Worm (Caenorhabditis elegans) whole organism, L1 larva: ENCODE results near the gene osgn-1.
A peak's percentile ranks its signal among the peaks of the same experiment; 100 is the strongest.

ENCODE experiments used
- C16A3.4 ChIP-seq: fragments of 150-350 bp; optimal IDR thresholded peaks from 2 replicates; lab custom pipeline; 2014; ENCODE audit warnings: missing biosample characterization, missing genetic modification characterization
- aha-1 ChIP-seq: fragments of 150-350 bp; optimal IDR thresholded peaks from 2 replicates; lab custom pipeline; 2014; ENCODE audit warnings: missing biosample characterization, missing genetic modification characterization
- alr-1 ChIP-seq: fragments of 200-800 bp; sonication (Bioruptor generic); optimal IDR thresholded peaks from 2 replicates; lab custom pipeline; 2018; ENCODE audit warnings: borderline replicate concordance, mild to moderate bottlenecking, missing genetic modification characterization, missing compliant biosample characterization
- aly-2 ChIP-seq: fragments of 150-350 bp; optimal IDR thresholded peaks from 2 replicates; lab custom pipeline; 2014; ENCODE audit warnings: missing biosample characterization, missing genetic modification characterization
- ama-1 ChIP-seq: fragments of 150-350 bp; optimal IDR thresholded peaks from 2 replicates; lab custom pipeline; 2014
- blmp-1 ChIP-seq: fragments of 150-350 bp; optimal IDR thresholded peaks from 2 replicates; lab custom pipeline; 2014; ENCODE audit warnings: missing biosample characterization, missing genetic modification characterization
- ceh-63 ChIP-seq: fragments of 200-800 bp; sonication (Bioruptor generic); optimal IDR thresholded peaks from 2 replicates; lab custom pipeline; 2018; ENCODE audit warnings: mild to moderate bottlenecking, missing genetic modification characterization, missing compliant biosample characterization
- ceh-82 ChIP-seq, 3 experiments: fragments of 150-350 bp in 1 of 3; sonication (generic microtip) in 2 of 3; optimal IDR thresholded peaks; 2 replicates each; lab custom pipeline; 2014 to 2017; ENCODE audit warnings: missing biosample characterization in 3 of 3, missing genetic modification characterization in 3 of 3
- ceh-88 ChIP-seq: fragments of 200-800 bp; sonication (Bioruptor generic); IDR thresholded peaks from 2 replicates; pipeline ENCODE4 v1.3.6; 2022; ENCODE audit warnings: missing genetic modification characterization, missing compliant biosample characterization
- dsc-1 ChIP-seq: sonication (generic microtip); optimal IDR thresholded peaks from 2 replicates; lab custom pipeline; 2016; ENCODE audit warnings: mild to moderate bottlenecking, missing genetic modification characterization, missing compliant biosample characterization
- efl-3 ChIP-seq: fragments of 200-800 bp; sonication (Bioruptor generic); optimal IDR thresholded peaks from 2 replicates; lab custom pipeline; 2018; ENCODE audit warnings: mild to moderate bottlenecking, missing genetic modification characterization, missing compliant biosample characterization
- egl-13 ChIP-seq: sonication (generic microtip); optimal IDR thresholded peaks from 2 replicates; lab custom pipeline; 2016; ENCODE audit warnings: missing genotype, missing genetic modification reagents, missing genetic modification characterization, missing compliant biosample characterization
- egl-27 ChIP-seq, 2 experiments: fragments of 150-350 bp in 1 of 2; sonication (generic microtip); optimal IDR thresholded peaks; 3 replicates each; lab custom pipeline; 2017 to 2018; ENCODE audit warnings: missing biosample characterization in 2 of 2, missing genetic modification characterization in 2 of 2, missing genetic modification reagents in 2 of 2
- elt-3 ChIP-seq, 6 experiments: fragments of 150-350 bp in 1 of 6; sonication (generic microtip); optimal IDR thresholded peaks; 2 replicates each; lab custom pipeline; 2017 to 2018; ENCODE audit warnings: missing biosample characterization in 6 of 6, missing genetic modification characterization in 6 of 6, inconsistent platforms in 1 of 6
- ets-5 ChIP-seq: fragments of 200-800 bp; sonication (Bioruptor generic); IDR thresholded peaks from 2 replicates; pipeline ENCODE4 v1.3.6; 2022; ENCODE audit warnings: missing genetic modification characterization, missing compliant biosample characterization
- fkh-8 ChIP-seq: sonication (generic microtip); optimal IDR thresholded peaks from 2 replicates; lab custom pipeline; 2016; ENCODE audit warnings: mild to moderate bottlenecking, missing genetic modification characterization, missing compliant biosample characterization
- fos-1 ChIP-seq: fragments of 150-350 bp; optimal IDR thresholded peaks from 2 replicates; lab custom pipeline; 2014; ENCODE audit warnings: missing biosample characterization, missing genetic modification characterization
- grh-1 ChIP-seq: fragments of 200-800 bp; sonication (Bioruptor generic); IDR thresholded peaks from 2 replicates; pipeline ENCODE4 v1.3.6; 2022; ENCODE audit warnings: missing genetic modification reagents, missing genetic modification characterization, missing compliant biosample characterization
- hlh-17 ChIP-seq: fragments of 200-800 bp; sonication (Bioruptor generic); optimal IDR thresholded peaks from 2 replicates; lab custom pipeline; 2018; ENCODE audit warnings: missing genetic modification characterization, mild to moderate bottlenecking, missing compliant biosample characterization, moderate library complexity, borderline replicate concordance
- irx-1 ChIP-seq: sonication (generic microtip); optimal IDR thresholded peaks from 2 replicates; lab custom pipeline; 2016; ENCODE audit warnings: missing genetic modification characterization, missing compliant biosample characterization
- isw-1 ChIP-seq: fragments of 200-800 bp; sonication (Bioruptor generic); IDR thresholded peaks from 2 replicates; pipeline ENCODE4 v1.3.6; 2022; ENCODE audit warnings: missing genetic modification characterization, missing compliant biosample characterization
- lin-15B ChIP-seq: fragments of 150-350 bp; sonication (generic microtip); optimal IDR thresholded peaks from 3 replicates; lab custom pipeline; 2014; ENCODE audit warnings: missing biosample characterization, missing genetic modification characterization
- lir-3 ChIP-seq: sonication (generic microtip); optimal IDR thresholded peaks from 2 replicates; lab custom pipeline; 2016; ENCODE audit warnings: mild to moderate bottlenecking, missing genetic modification characterization, moderate library complexity, missing compliant biosample characterization; ENCODE audit not compliant: poor library complexity
- lsy-2 ChIP-seq, 2 experiments: fragments of 150-350 bp; optimal IDR thresholded peaks; 2 replicates each; lab custom pipeline; 2014; ENCODE audit warnings: missing biosample characterization in 2 of 2, missing genetic modification characterization in 2 of 2
- mab-9 ChIP-seq: fragments of 200-800 bp; sonication (Bioruptor generic); IDR thresholded peaks from 2 replicates; pipeline ENCODE4 v1.3.6; 2022; ENCODE audit warnings: missing genetic modification reagents, missing genetic modification characterization, missing compliant biosample characterization
- mdl-1 ChIP-seq, 2 experiments: fragments of 150-350 bp; optimal IDR thresholded peaks; 2 replicates each; lab custom pipeline; 2014 to 2017; ENCODE audit warnings: missing biosample characterization in 2 of 2, missing genetic modification characterization in 2 of 2, inconsistent platforms in 1 of 2
- mep-1 ChIP-seq: fragments of 150-350 bp; optimal IDR thresholded peaks from 2 replicates; lab custom pipeline; 2014; ENCODE audit warnings: missing biosample characterization, missing genetic modification characterization
- nhr-11 ChIP-seq: fragments of 150-350 bp; optimal IDR thresholded peaks from 2 replicates; lab custom pipeline; 2014; ENCODE audit warnings: missing biosample characterization, missing genetic modification characterization
- nhr-20 ChIP-seq: sonication (generic microtip); optimal IDR thresholded peaks from 2 replicates; lab custom pipeline; 2016; ENCODE audit warnings: mild to moderate bottlenecking, missing genetic modification characterization, missing compliant biosample characterization
- nhr-28 ChIP-seq: fragments of 150-350 bp; optimal IDR thresholded peaks from 2 replicates; lab custom pipeline; 2014; ENCODE audit warnings: missing biosample characterization, missing genetic modification characterization
- nhr-47 ChIP-seq: sonication (generic microtip); optimal IDR thresholded peaks from 2 replicates; lab custom pipeline; 2016; ENCODE audit warnings: mild to moderate bottlenecking, missing genetic modification characterization, moderate library complexity, missing compliant biosample characterization
- nhr-71 ChIP-seq: sonication (generic microtip); optimal IDR thresholded peaks from 2 replicates; lab custom pipeline; 2016; ENCODE audit warnings: mild to moderate bottlenecking, missing genetic modification characterization, moderate library complexity, missing compliant biosample characterization
- nhr-76 ChIP-seq: sonication (generic microtip); optimal IDR thresholded peaks from 2 replicates; lab custom pipeline; 2017; ENCODE audit warnings: missing biosample characterization, missing genetic modification characterization
- nhr-77 ChIP-seq: fragments of 150-350 bp; optimal IDR thresholded peaks from 2 replicates; lab custom pipeline; 2014; ENCODE audit warnings: missing biosample characterization, missing genetic modification characterization
- nhr-84 ChIP-seq: sonication (generic microtip); optimal IDR thresholded peaks from 2 replicates; lab custom pipeline; 2017; ENCODE audit warnings: missing biosample characterization, missing genetic modification characterization
- nhr-85 ChIP-seq: sonication (generic microtip); peaks from one replicate; lab custom pipeline; 2016; ENCODE audit warnings: missing genetic modification characterization, inconsistent platforms, missing compliant biosample characterization
- nhr-90 ChIP-seq: sonication (generic microtip); optimal IDR thresholded peaks from 2 replicates; lab custom pipeline; 2016; ENCODE audit warnings: mild to moderate bottlenecking, missing genetic modification characterization, missing compliant biosample characterization; ENCODE audit not compliant: poor library complexity
- rnt-1 ChIP-seq: sonication (generic microtip); optimal IDR thresholded peaks from 2 replicates; lab custom pipeline; 2016; ENCODE audit warnings: mild to moderate bottlenecking, missing genetic modification characterization, moderate library complexity, missing compliant biosample characterization
- skn-1 ChIP-seq: fragments of 150-350 bp; optimal IDR thresholded peaks from 2 replicates; lab custom pipeline; 2014; ENCODE audit warnings: missing biosample characterization, missing genetic modification characterization
- sptf-1 ChIP-seq: fragments of 150-350 bp; optimal IDR thresholded peaks from 2 replicates; lab custom pipeline; 2014; ENCODE audit warnings: missing biosample characterization, missing genetic modification characterization
- sup-37 ChIP-seq: fragments of 200-800 bp; sonication (Bioruptor generic); optimal IDR thresholded peaks from 2 replicates; lab custom pipeline; 2018; ENCODE audit warnings: mild to moderate bottlenecking, missing genetic modification characterization, missing compliant biosample characterization
- swsn-7 ChIP-seq: sonication (generic microtip); optimal IDR thresholded peaks from 2 replicates; lab custom pipeline; 2016; ENCODE audit warnings: missing genetic modification characterization, missing compliant biosample characterization
- tbx-2 ChIP-seq: sonication (generic microtip); optimal IDR thresholded peaks from 2 replicates; lab custom pipeline; 2016; ENCODE audit warnings: missing genetic modification characterization, missing compliant biosample characterization
- unc-130 ChIP-seq: fragments of 150-350 bp; optimal IDR thresholded peaks from 2 replicates; lab custom pipeline; 2017; ENCODE audit warnings: missing biosample characterization, missing genetic modification characterization, inconsistent platforms
- unc-30 ChIP-seq: sonication (generic microtip); optimal IDR thresholded peaks from 2 replicates; lab custom pipeline; 2017; ENCODE audit warnings: missing biosample characterization, missing genetic modification characterization
- unc-62 ChIP-seq: fragments of 150-350 bp; optimal IDR thresholded peaks from 2 replicates; lab custom pipeline; 2014; ENCODE audit warnings: missing biosample characterization, missing genetic modification reagents, missing genetic modification characterization
- unc-86 ChIP-seq: sonication (generic microtip); optimal IDR thresholded peaks from 2 replicates; lab custom pipeline; 2016; ENCODE audit warnings: missing genetic modification characterization, missing compliant biosample characterization
- unc-98 ChIP-seq: fragments of 200-800 bp; sonication (Bioruptor generic); IDR thresholded peaks from 2 replicates; pipeline ENCODE4 v1.3.6; 2022; ENCODE audit warnings: missing genetic modification characterization, missing compliant biosample characterization
- xbp-1 ChIP-seq: sonication (generic microtip); optimal IDR thresholded peaks from 2 replicates; lab custom pipeline; 2016; ENCODE audit warnings: missing genetic modification characterization, missing compliant biosample characterization
- zip-4 ChIP-seq: fragments of 200-800 bp; sonication (Bioruptor generic); optimal IDR thresholded peaks from 2 replicates; lab custom pipeline; 2018; ENCODE audit warnings: mild to moderate bottlenecking, missing genetic modification characterization, moderate library complexity, missing compliant biosample characterization
- ztf-11 ChIP-seq, 2 experiments: sonication (generic microtip); optimal IDR thresholded peaks; 2 replicates each; lab custom pipeline; 2016 to 2017; ENCODE audit warnings: missing genetic modification characterization in 2 of 2, missing biosample characterization in 1 of 2, missing compliant biosample characterization in 1 of 2
- ztf-4 ChIP-seq: fragments of 150-350 bp; optimal IDR thresholded peaks from 2 replicates; lab custom pipeline; 2014; ENCODE audit warnings: missing biosample characterization, missing genetic modification characterization

Gene osgn-1

DNA sequence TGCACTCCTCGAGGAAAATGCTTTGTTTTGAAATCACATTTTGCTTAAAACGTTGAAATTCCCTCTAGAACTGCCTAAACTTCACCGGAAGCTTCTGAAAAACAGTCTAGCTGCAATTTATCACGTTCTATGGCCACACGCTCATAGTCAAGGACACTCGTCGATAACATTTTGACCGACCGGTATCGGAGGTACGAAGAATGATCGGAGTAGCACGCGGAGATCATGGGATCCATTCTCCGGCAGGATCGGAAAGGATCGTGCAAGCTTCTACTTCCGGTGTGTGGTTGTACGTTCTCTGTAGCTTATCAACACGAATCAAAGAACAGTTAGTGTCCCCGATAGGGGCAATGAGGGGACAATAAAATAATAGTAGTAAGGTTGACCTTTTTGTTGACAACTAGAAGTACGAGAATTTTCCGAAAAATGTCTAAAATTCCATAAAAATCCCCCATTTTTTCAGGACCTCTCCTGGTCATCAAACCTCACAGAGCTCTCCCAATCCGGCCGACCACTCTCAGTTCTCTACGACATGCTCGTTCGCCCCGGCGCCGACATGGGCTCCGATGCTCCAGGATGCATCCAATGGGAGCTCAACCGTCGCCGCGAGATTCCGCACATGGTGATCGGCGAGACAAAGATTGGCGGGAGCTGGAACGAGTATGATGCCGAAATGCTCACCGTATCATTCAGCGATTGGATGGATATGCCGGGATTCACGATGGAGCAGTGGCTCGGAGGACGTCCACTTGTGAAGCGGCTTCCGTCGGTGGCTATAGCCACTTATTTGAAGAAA, 9.1 kb downstream of the osgn-1 start:
- TF ChIP-seq grh-1 (GFP tag; lab: Robert Waterston, UW) (peak; percentile 35; the same call in 1 of the 2 replicates), nhr-71 (tag; lab: Kevin White, UChicago) (peak; percentile 64), nhr-90 (tag; lab: Kevin White, UChicago) (peak; percentile 58), aly-2 (tag; lab: Kevin White, UChicago) (no peak), nhr-84 (tag; lab: Kevin White, UChicago) (no peak), nhr-11 (no peak), ceh-88 (GFP tag; lab: Robert Waterston, UW) (no peak), nhr-85 (peak; percentile 79), unc-130 (tag; lab: Kevin White, UChicago) (peak; percentile 76), sptf-1 (tag; lab: Kevin White, UChicago) (no peak), ztf-11 (tag; optimal IDR thresholded peaks at IDR 0.05; lab: Kevin White, UChicago) (no peak), xbp-1 (tag; lab: Kevin White, UChicago) (no peak), mab-9 (no peak), ama-1 (lab: Kevin White, UChicago) (no peak), nhr-28 (tag; lab: Kevin White, UChicago) (no peak), skn-1 (tag; lab: Kevin White, UChicago) (no peak), C16A3.4 (tag; lab: Kevin White, UChicago) (no peak), nhr-20 (tag; lab: Kevin White, UChicago) (peak; percentile 74), hlh-17 (GFP tag; lab: Kevin White, UChicago) (no peak), fos-1 (tag; lab: Kevin White, UChicago) (no peak), zip-4 (no peak), egl-27 (tag; optimal IDR thresholded peaks at IDR 0.05; lab: Kevin White, UChicago) (no peak), irx-1 (tag; lab: Kevin White, UChicago) (no peak), sup-37 (GFP tag; lab: Kevin White, UChicago) (no peak), mdl-1 (tag; optimal IDR thresholded peaks at IDR 0.05; lab: Kevin White, UChicago) (peak in 1 of 2 experiments; percentile 88), lin-15B (tag; lab: Kevin White, UChicago) (no peak), swsn-7 (tag; lab: Kevin White, UChicago) (no peak), nhr-76 (tag; lab: Kevin White, UChicago) (no peak), rnt-1 (tag; lab: Kevin White, UChicago) (no peak), dsc-1 (no peak), tbx-2 (tag; lab: Kevin White, UChicago) (peak; percentile 27), ceh-82 (tag; optimal IDR thresholded peaks at IDR 0.05; lab: Kevin White, UChicago) (no peak), ztf-4 (tag; lab: Kevin White, UChicago) (no peak), ceh-63 (GFP tag; lab: Kevin White, UChicago) (no peak), unc-30 (no peak), blmp-1 (peak; percentile 75), efl-3 (GFP tag; lab: Kevin White, UChicago) (no peak), nhr-47 (tag; lab: Kevin White, UChicago) (peak; percentile 31), egl-13 (tag; lab: Kevin White, UChicago) (no peak), mep-1 (tag; lab: Kevin White, UChicago) (no peak), unc-86 (tag; lab: Kevin White, UChicago) (no peak), alr-1 (tag; lab: Kevin White, UChicago) (no peak), unc-98 (no peak), lir-3 (tag; lab: Kevin White, UChicago) (no peak), unc-62 (GFP tag; lab: Kevin White, UChicago) (no peak), elt-3 (tag; optimal IDR thresholded peaks at IDR 0.05; lab: Kevin White, UChicago) (peak in 2 of 6 experiments; percentile 46 to 96), isw-1 (GFP tag; lab: Robert Waterston, UW) (no peak), aha-1 (tag; lab: Kevin White, UChicago) (no peak), nhr-77 (tag; lab: Kevin White, UChicago) (no peak), ets-5 (GFP tag; lab: Robert Waterston, UW) (no peak), lsy-2 (tag; optimal IDR thresholded peaks at IDR 0.05; lab: Kevin White, UChicago) (peak; percentile 14 to 44), fkh-8 (tag; lab: Kevin White, UChicago) (no peak)
